Worm (Caenorhabditis elegans) whole organism, mixed stage, embryonic: ENCODE results near the gene mrps-2.

Source experiments
- ces-1 ChIP-seq: fragments of 150-350 bp; optimal IDR thresholded peaks from 2 replicates; lab custom pipeline; 2014; ENCODE audit warnings: missing biosample characterization, missing genetic modification reagents, missing genetic modification characterization
- cnd-1 ChIP-seq: fragments of 200-800 bp; sonication (Bioruptor generic); optimal IDR thresholded peaks from 2 replicates; lab custom pipeline; 2018; ENCODE audit warnings: mild to moderate bottlenecking, missing genetic modification characterization, missing compliant biosample characterization
- elt-3 ChIP-seq: fragments of 150-350 bp; optimal IDR thresholded peaks from 2 replicates; lab custom pipeline; 2014; ENCODE audit warnings: missing biosample characterization, missing genetic modification characterization
- lin-13 ChIP-seq: fragments of 150-350 bp; optimal IDR thresholded peaks from 2 replicates; lab custom pipeline; 2014; ENCODE audit warnings: missing biosample characterization, missing genetic modification characterization
- lin-32 ChIP-seq: fragments of 200-800 bp; sonication (Bioruptor generic); optimal IDR thresholded peaks from 2 replicates; lab custom pipeline; 2018; ENCODE audit warnings: mild to moderate bottlenecking, missing genetic modification characterization, missing compliant biosample characterization
- nhr-237 ChIP-seq: fragments of 150-350 bp; optimal IDR thresholded peaks from 2 replicates; lab custom pipeline; 2014; ENCODE audit warnings: missing biosample characterization, missing genetic modification characterization
- nhr-28 ChIP-seq: fragments of 150-350 bp; optimal IDR thresholded peaks from 2 replicates; lab custom pipeline; 2014; ENCODE audit warnings: missing biosample characterization, missing genetic modification characterization
- nhr-76 ChIP-seq: sonication (generic microtip); optimal IDR thresholded peaks from 2 replicates; lab custom pipeline; 2017; ENCODE audit warnings: missing biosample characterization, missing genetic modification characterization
- pha-4 ChIP-seq: fragments of 150-350 bp; optimal IDR thresholded peaks from 2 replicates; lab custom pipeline; 2018; ENCODE audit warnings: missing biosample characterization, missing genetic modification reagents, missing genetic modification characterization
- snpc-4 ChIP-seq: fragments of 150-350 bp; optimal IDR thresholded peaks from 2 replicates; lab custom pipeline; 2014; ENCODE audit warnings: missing biosample characterization, missing genetic modification characterization
- tbx-8 ChIP-seq: fragments of 200-800 bp; sonication (Bioruptor generic); optimal IDR thresholded peaks from 2 replicates; lab custom pipeline; 2018; ENCODE audit warnings: mild to moderate bottlenecking, missing genetic modification characterization, moderate library complexity, missing compliant biosample characterization
- unc-39 ChIP-seq: fragments of 150-350 bp; optimal IDR thresholded peaks from 2 replicates; lab custom pipeline; 2014; ENCODE audit warnings: missing biosample characterization, missing genetic modification characterization
- unc-62 ChIP-seq: fragments of 150-350 bp; optimal IDR thresholded peaks from 2 replicates; lab custom pipeline; 2014; ENCODE audit warnings: missing biosample characterization, missing genetic modification reagents, missing genetic modification characterization
- ztf-11 ChIP-seq: fragments of 150-350 bp; optimal IDR thresholded peaks from 2 replicates; lab custom pipeline; 2014; ENCODE audit warnings: missing biosample characterization, missing genetic modification characterization

ce11 chrV:8444357-8444856, 21.1 kb upstream of the mrps-2 start, which contains the start of gene lmd-3:
- TF ChIP-seq unc-62 (GFP tag; lab: Kevin White, UChicago) (no peak), nhr-237 (tag; lab: Kevin White, UChicago) (no peak), snpc-4 (no peak), nhr-28 (tag; lab: Kevin White, UChicago) (no peak), pha-4 (tag; lab: Kevin White, UChicago) (no peak), cnd-1 (tag; lab: Kevin White, UChicago) (no peak), lin-13 (no peak), ztf-11 (no peak), lin-32 (GFP tag; lab: Kevin White, UChicago) (no peak), ces-1 (GFP tag; lab: Kevin White, UChicago) (no peak), elt-3 (tag; lab: Kevin White, UChicago) (no peak), unc-39 (tag; lab: Kevin White, UChicago) (no peak), nhr-76 (tag; lab: Kevin White, UChicago) (no peak), tbx-8 (no peak)
